Worm (Caenorhabditis elegans) whole organism, midembryonic: Measurements from ENCODE around the gene C27C12.3.

ENCODE experiments used
- T22C8.4 ChIP-seq: fragments of 200-800 bp; sonication (Bioruptor generic); IDR thresholded peaks from 2 replicates; pipeline ENCODE4 v1.3.6; 2022; ENCODE audit warnings: missing genetic modification characterization, missing compliant biosample characterization
- cog-1 ChIP-seq: sonication (generic microtip); optimal IDR thresholded peaks from 2 replicates; lab custom pipeline; 2016; ENCODE audit warnings: missing genetic modification characterization, missing compliant biosample characterization
- flt-1 ChIP-seq: fragments of 200-800 bp; sonication (Bioruptor generic); IDR thresholded peaks from 2 replicates; pipeline ENCODE4 v1.3.6; 2022; ENCODE audit warnings: missing genetic modification characterization, missing compliant biosample characterization
- klf-2 ChIP-seq: fragments of 200-800 bp; sonication (Bioruptor generic); conservative IDR thresholded peaks from 2 replicates; pipeline ENCODE4 v1.3.6; 2022; ENCODE audit warnings: missing genetic modification reagents, missing genetic modification characterization, missing compliant biosample characterization
- med-1 ChIP-seq: sonication (generic microtip); optimal IDR thresholded peaks from 2 replicates; lab custom pipeline; 2017; ENCODE audit warnings: missing genetic modification characterization, mild to moderate bottlenecking, missing compliant biosample characterization, antibody characterized with exemption, missing genetic modification reagents; ENCODE audit not compliant: insufficient read depth
- ref-1 ChIP-seq: fragments of 200-800 bp; sonication (Bioruptor generic); conservative IDR thresholded peaks from 2 replicates; pipeline ENCODE4 v1.3.6; 2022; ENCODE audit warnings: missing genetic modification reagents, missing genetic modification characterization, missing compliant biosample characterization
- tab-1 ChIP-seq: fragments of 200-800 bp; sonication (Bioruptor generic); IDR thresholded peaks from 2 replicates; pipeline ENCODE4 v1.3.6; 2022; ENCODE audit warnings: missing genetic modification characterization, missing compliant biosample characterization
- ztf-23 ChIP-seq: fragments of 200-800 bp; sonication (Bioruptor generic); IDR thresholded peaks from 2 replicates; pipeline ENCODE4 v1.3.6; 2022; ENCODE audit warnings: missing genetic modification reagents, missing genetic modification characterization, missing compliant biosample characterization
- ztf-29 ChIP-seq: fragments of 200-800 bp; sonication (Bioruptor generic); IDR thresholded peaks from 2 replicates; pipeline ENCODE4 v1.3.6; 2022; ENCODE audit warnings: missing genetic modification reagents, missing genetic modification characterization, missing compliant biosample characterization

C27C12.3 gene

DNA sequence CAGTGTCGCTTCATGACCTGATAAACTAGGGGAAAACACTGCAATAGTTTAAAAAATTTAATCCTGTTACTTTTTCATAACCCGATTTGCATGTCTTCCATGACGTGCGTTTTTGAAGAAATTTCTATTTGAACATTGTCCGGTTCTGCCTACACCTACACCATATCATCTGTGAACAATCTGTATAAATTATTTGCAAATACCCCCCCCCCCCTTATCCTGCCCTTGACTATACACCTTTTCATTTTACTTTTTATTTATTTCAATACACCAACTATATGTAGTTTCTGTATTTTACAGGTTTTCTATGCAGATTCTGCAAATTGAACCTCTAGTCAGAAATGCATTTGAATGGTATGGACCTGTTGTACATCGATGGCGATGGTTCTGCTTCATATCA lies 22.5 kb upstream of the C27C12.3 start, which contains the start of gene daf-6:
Gene daf-6, plus strand, starts transcription at position 301 of the 400 bp plus-strand sequence.
- TF ChIP-seq ztf-23 (GFP tag; lab: Robert Waterston, UW) (no peak), T22C8.4 (GFP tag; lab: Robert Waterston, UW) (no peak), tab-1 (GFP tag; lab: Robert Waterston, UW) (no peak), ztf-29 (GFP tag; lab: Robert Waterston, UW) (no peak), med-1 (GFP tag; lab: Kevin White, UChicago) (no peak), klf-2 (no peak), cog-1 (tag; lab: Kevin White, UChicago) (no peak), ref-1 (GFP tag; lab: Robert Waterston, UW) (no peak), flt-1 (GFP tag; lab: Robert Waterston, UW) (no peak)

DNA sequence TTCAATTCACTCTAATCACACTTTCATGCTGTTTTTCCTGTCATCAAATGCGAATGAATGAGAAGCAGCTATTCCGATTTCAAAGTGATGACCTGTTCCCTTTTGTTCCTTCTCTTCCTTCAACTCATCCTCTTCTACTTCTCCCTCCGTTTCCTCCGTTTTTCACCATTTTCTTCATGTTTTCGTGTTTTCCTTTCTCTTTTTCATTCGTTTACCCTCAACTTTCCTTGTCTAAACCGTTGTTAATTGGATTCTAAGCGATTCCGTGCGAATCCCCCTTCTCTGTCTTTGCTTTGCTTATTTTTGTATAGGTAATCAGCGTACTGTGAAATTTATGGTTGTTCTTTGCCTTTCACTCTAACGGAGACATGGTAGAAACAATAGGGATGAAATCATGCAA lies 20.2 kb upstream of the C27C12.3 start:
- TF ChIP-seq flt-1 (GFP tag; lab: Robert Waterston, UW) (no peak), ztf-29 (GFP tag; lab: Robert Waterston, UW) (no peak), ref-1 (GFP tag; lab: Robert Waterston, UW) (no peak), ztf-23 (GFP tag; lab: Robert Waterston, UW) (no peak), T22C8.4 (GFP tag; lab: Robert Waterston, UW) (no peak), med-1 (GFP tag; lab: Kevin White, UChicago) (no peak), cog-1 (tag; lab: Kevin White, UChicago) (no peak), tab-1 (GFP tag; lab: Robert Waterston, UW) (no peak), klf-2 (no peak)

ce11 chrX:14881119-14881518 lies 15.5 kb upstream of the C27C12.3 start, which contains the start of gene flp-8:
TSS of gene flp-8 (plus strand) at chrX:14881419.
- no peak for TF ChIP-seq ztf-23 (GFP tag; lab: Robert Waterston, UW)
- no peak for TF ChIP-seq T22C8.4 (GFP tag; lab: Robert Waterston, UW)
- no peak for TF ChIP-seq ref-1 (GFP tag; lab: Robert Waterston, UW)
- no peak for TF ChIP-seq flt-1 (GFP tag; lab: Robert Waterston, UW)
- TF ChIP-seq ztf-29 (GFP tag; lab: Robert Waterston, UW), result no peak
- TF ChIP-seq cog-1 (tag; lab: Kevin White, UChicago), result no peak
- no peak for TF ChIP-seq tab-1 (GFP tag; lab: Robert Waterston, UW)
- no peak for TF ChIP-seq klf-2
- no peak for TF ChIP-seq med-1 (GFP tag; lab: Kevin White, UChicago)

- TF ChIP-seq ztf-29 (GFP tag; lab: Robert Waterston, UW) (no peak), ref-1 (GFP tag; lab: Robert Waterston, UW) (no peak), T22C8.4 (GFP tag; lab: Robert Waterston, UW) (no peak), flt-1 (GFP tag; lab: Robert Waterston, UW) (no peak), ztf-23 (GFP tag; lab: Robert Waterston, UW) (no peak), tab-1 (GFP tag; lab: Robert Waterston, UW) (no peak), klf-2 (no peak), cog-1 (tag; lab: Kevin White, UChicago) (no peak), med-1 (GFP tag; lab: Kevin White, UChicago) (no peak)
These were observed 12.0 kb upstream of the C27C12.3 start for ce11 chrX:14877691-14878090.

DNA sequence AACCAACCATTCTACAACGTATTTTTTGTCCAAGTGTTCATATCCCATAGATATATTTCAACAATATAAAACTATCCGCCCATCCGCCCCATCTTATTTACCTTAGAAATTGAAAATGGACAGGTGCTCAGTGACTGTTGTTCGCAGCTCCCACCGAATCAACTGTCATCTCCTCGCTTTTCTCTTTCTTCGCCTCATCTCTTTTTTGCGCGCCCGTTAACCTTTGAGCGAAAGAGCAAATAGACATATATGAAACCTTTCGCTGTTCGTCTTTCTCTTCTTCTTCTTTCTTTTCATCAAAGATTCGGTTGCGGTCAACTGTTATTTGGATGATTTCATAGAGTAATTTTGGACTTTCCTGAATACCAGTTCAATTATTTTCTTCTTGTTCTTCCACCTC lies 10.0 kb upstream of the C27C12.3 start, which contains the start of gene sssh-1:
Gene sssh-1, plus strand, starts transcription at position 301 of the 400 bp plus-strand sequence.
- TF ChIP-seq ztf-23 (GFP tag; lab: Robert Waterston, UW), result no peak
- no peak for TF ChIP-seq med-1 (GFP tag; lab: Kevin White, UChicago)
- no peak for TF ChIP-seq tab-1 (GFP tag; lab: Robert Waterston, UW)
- TF ChIP-seq flt-1 (GFP tag; lab: Robert Waterston, UW), result no peak
- no peak for TF ChIP-seq klf-2
- no peak for TF ChIP-seq ztf-29 (GFP tag; lab: Robert Waterston, UW)
- no peak for TF ChIP-seq ref-1 (GFP tag; lab: Robert Waterston, UW)
- TF ChIP-seq cog-1 (tag; lab: Kevin White, UChicago), result no peak

DNA sequence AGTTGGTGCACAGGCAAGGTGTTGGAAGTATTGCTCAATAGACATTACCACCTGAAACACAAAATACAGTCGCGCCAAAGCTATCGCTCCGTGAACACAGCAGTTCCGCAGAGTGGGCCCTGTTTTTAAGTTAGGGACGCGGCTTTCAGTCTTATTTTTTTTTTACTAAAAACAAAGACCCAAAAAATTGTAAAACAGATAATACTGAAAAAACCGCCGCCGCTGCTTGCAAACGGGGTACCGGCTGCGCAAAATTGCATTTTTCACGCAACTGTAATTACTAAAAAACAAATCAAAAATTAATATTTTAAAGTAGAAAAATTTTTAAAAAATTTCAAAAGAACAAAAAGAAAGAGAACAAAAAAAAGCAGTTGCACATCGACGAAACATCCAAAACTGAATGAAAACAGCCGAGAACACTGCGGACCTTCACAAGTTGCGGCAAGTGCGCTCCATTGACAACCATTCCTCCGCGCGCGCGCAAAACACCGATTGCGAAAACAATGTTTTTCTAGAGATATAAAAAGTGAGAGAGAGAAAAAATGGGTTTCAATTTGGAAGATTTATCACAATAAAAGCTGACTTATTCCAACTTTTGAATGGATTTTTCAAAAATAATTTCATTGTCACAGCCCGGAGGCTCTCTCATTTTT lies 7.3 kb upstream of the C27C12.3 start, which contains the start of gene F31F6.3:
Gene F31F6.3, minus strand, starts transcription at position 51 of the 653 bp plus-strand sequence.
- TF ChIP-seq klf-2 (no peak), tab-1 (GFP tag; lab: Robert Waterston, UW) (no peak), ref-1 (GFP tag; lab: Robert Waterston, UW) (no peak), cog-1 (tag; lab: Kevin White, UChicago) (no peak), T22C8.4 (GFP tag; lab: Robert Waterston, UW) (no peak), med-1 (GFP tag; lab: Kevin White, UChicago) (no peak), ztf-23 (GFP tag; lab: Robert Waterston, UW) (no peak)

- TF ChIP-seq tab-1 (GFP tag; lab: Robert Waterston, UW) (no peak), T22C8.4 (GFP tag; lab: Robert Waterston, UW) (no peak), flt-1 (GFP tag; lab: Robert Waterston, UW) (no peak), ref-1 (GFP tag; lab: Robert Waterston, UW) (no peak), ztf-29 (GFP tag; lab: Robert Waterston, UW) (no peak), klf-2 (no peak), cog-1 (tag; lab: Kevin White, UChicago) (no peak), ztf-23 (GFP tag; lab: Robert Waterston, UW) (no peak), med-1 (GFP tag; lab: Kevin White, UChicago) (no peak)
These were observed 6.1 kb upstream of the C27C12.3 start, which contains the start of gene F31F6.2 for ce11 chrX:14871780-14872179. TSS of gene F31F6.2 (minus strand) at chrX:14871880.

ce11 chrX:14868200-14868599 lies 2.6 kb upstream of the C27C12.3 start, which contains the start of gene F31F6.1:
TSS of gene F31F6.1 (minus strand) at chrX:14868300.
- TF ChIP-seq cog-1 (tag; lab: Kevin White, UChicago) (no peak), ref-1 (GFP tag; lab: Robert Waterston, UW) (no peak), med-1 (GFP tag; lab: Kevin White, UChicago) (no peak), flt-1 (GFP tag; lab: Robert Waterston, UW) (no peak), ztf-29 (GFP tag; lab: Robert Waterston, UW) (no peak), ztf-23 (GFP tag; lab: Robert Waterston, UW) (no peak)
